Worm (Caenorhabditis elegans) whole organism, L4 larva: ENCODE measurements around the gene cyn-9.

Experiments used
- F10B5.3 ChIP-seq: sonication (generic microtip); optimal IDR thresholded peaks from 2 replicates; lab custom pipeline; 2016; ENCODE audit warnings: mild to moderate bottlenecking, missing genetic modification characterization, missing compliant biosample characterization
- F37D6.2 ChIP-seq: sonication (generic microtip); optimal IDR thresholded peaks from 2 replicates; lab custom pipeline; 2016; ENCODE audit warnings: mild to moderate bottlenecking, missing genetic modification characterization, missing compliant biosample characterization
- F44E2.7 ChIP-seq: fragments of 200-800 bp; sonication (Bioruptor generic); IDR thresholded peaks from 2 replicates; pipeline ENCODE4 v2.1.2; 2022; ENCODE audit warnings: missing genetic modification characterization, missing compliant biosample characterization
- F49E8.2 ChIP-seq: sonication (generic microtip); optimal IDR thresholded peaks from 2 replicates; lab custom pipeline; 2016; ENCODE audit warnings: missing compliant biosample characterization, mild to moderate bottlenecking, missing genetic modification characterization, borderline replicate concordance
- aha-1 ChIP-seq: fragments of 150-350 bp; peaks from one replicate; lab custom pipeline; 2014; ENCODE audit warnings: missing biosample characterization, missing genetic modification characterization
- attf-4 ChIP-seq: sonication (generic microtip); optimal IDR thresholded peaks from 3 replicates; lab custom pipeline; 2017; ENCODE audit warnings: missing biosample characterization, missing genetic modification characterization
- ceh-20 ChIP-seq: fragments of 200-800 bp; sonication (Bioruptor generic); IDR thresholded peaks from 2 replicates; pipeline ENCODE4 v1.3.6; 2022; ENCODE audit warnings: missing genetic modification reagents, missing genetic modification characterization, missing compliant biosample characterization
- ceh-32 ChIP-seq: sonication (generic microtip); optimal IDR thresholded peaks from 2 replicates; lab custom pipeline; 2016; ENCODE audit warnings: mild to moderate bottlenecking, missing genetic modification characterization, missing compliant biosample characterization; ENCODE audit not compliant: poor library complexity
- ceh-44 ChIP-seq: fragments of 200-800 bp; sonication (Bioruptor generic); IDR thresholded peaks from 2 replicates; pipeline ENCODE4 v1.3.6; 2022; ENCODE audit warnings: missing genetic modification reagents, missing genetic modification characterization, missing compliant biosample characterization
- ceh-82 ChIP-seq: sonication (generic microtip); optimal IDR thresholded peaks from 2 replicates; lab custom pipeline; 2017; ENCODE audit warnings: missing biosample characterization, missing genetic modification characterization
- cey-2 ChIP-seq: sonication (generic microtip); optimal IDR thresholded peaks from 3 replicates; lab custom pipeline; 2017; ENCODE audit warnings: missing genetic modification characterization, mild to moderate bottlenecking, missing compliant biosample characterization, antibody characterized with exemption, borderline replicate concordance; ENCODE audit not compliant: insufficient read depth
- daf-12 ChIP-seq: fragments of 150-350 bp; optimal IDR thresholded peaks from 2 replicates; lab custom pipeline; 2014; ENCODE audit warnings: missing biosample characterization, missing genetic modification reagents, missing genetic modification characterization
- daf-16 ChIP-seq, 3 experiments: sonication (generic microtip); optimal IDR thresholded peaks; 2 replicates each; lab custom pipeline; 2016 to 2017; ENCODE audit warnings: missing genetic modification characterization in 3 of 3, missing genetic modification reagents in 3 of 3, mild to moderate bottlenecking in 2 of 3, missing compliant biosample characterization in 2 of 3, missing biosample characterization in 1 of 3, moderate library complexity in 1 of 3
- dmd-8 ChIP-seq: fragments of 200-800 bp; sonication (Bioruptor generic); IDR thresholded peaks from 2 replicates; pipeline ENCODE4 v1.3.6; 2022; ENCODE audit warnings: missing genetic modification characterization, missing compliant biosample characterization
- dmd-9 ChIP-seq: fragments of 200-800 bp; sonication (Bioruptor generic); IDR thresholded peaks from 2 replicates; pipeline ENCODE4 v1.3.6; 2022; ENCODE audit warnings: missing genetic modification reagents, missing genetic modification characterization, missing compliant biosample characterization
- dpl-1 ChIP-seq: fragments of 150-350 bp; optimal IDR thresholded peaks from 2 replicates; lab custom pipeline; 2014; ENCODE audit warnings: missing biosample characterization, missing genetic modification reagents, missing genetic modification characterization
- dve-1 ChIP-seq: sonication (generic microtip); optimal IDR thresholded peaks from 2 replicates; lab custom pipeline; 2017; ENCODE audit warnings: antibody characterized with exemption, mild to moderate bottlenecking, missing genetic modification characterization, missing compliant biosample characterization; ENCODE audit not compliant: insufficient read depth
- egl-27 ChIP-seq: sonication (generic microtip); optimal IDR thresholded peaks from 3 replicates; lab custom pipeline; 2017; ENCODE audit warnings: missing biosample characterization, missing genetic modification reagents, missing genetic modification characterization
- egl-43 ChIP-seq: fragments of 200-800 bp; sonication (Bioruptor generic); IDR thresholded peaks from 2 replicates; pipeline ENCODE4 v1.3.6; 2022; ENCODE audit warnings: missing genetic modification reagents, missing genetic modification characterization, missing compliant biosample characterization
- fkh-10 ChIP-seq: fragments of 150-350 bp; optimal IDR thresholded peaks from 2 replicates; lab custom pipeline; 2014; ENCODE audit warnings: missing biosample characterization, missing genetic modification reagents, missing genetic modification characterization
- hlh-11 ChIP-seq: fragments of 200-800 bp; sonication (Bioruptor generic); optimal IDR thresholded peaks from 2 replicates; lab custom pipeline; 2018; ENCODE audit warnings: mild to moderate bottlenecking, missing genetic modification characterization, missing compliant biosample characterization
- hlh-30 ChIP-seq: sonication (generic microtip); optimal IDR thresholded peaks from 2 replicates; lab custom pipeline; 2017; ENCODE audit warnings: antibody characterized with exemption, mild to moderate bottlenecking, missing genetic modification characterization, missing compliant biosample characterization; ENCODE audit not compliant: insufficient read depth
- hmg-1.1 ChIP-seq: fragments of 200-800 bp; sonication (Bioruptor generic); IDR thresholded peaks from 2 replicates; pipeline ENCODE4 v1.3.6; 2022; ENCODE audit warnings: missing genetic modification reagents, missing genetic modification characterization, missing compliant biosample characterization
- jun-1 ChIP-seq: fragments of 150-350 bp; optimal IDR thresholded peaks from 2 replicates; lab custom pipeline; 2014; ENCODE audit warnings: missing biosample characterization, missing genetic modification reagents, missing genetic modification characterization
- lin-1 ChIP-seq: fragments of 200-800 bp; sonication (Bioruptor generic); IDR thresholded peaks from 2 replicates; pipeline ENCODE4 v1.3.6; 2022; ENCODE audit warnings: missing genetic modification reagents, missing genetic modification characterization, missing compliant biosample characterization
- lin-38 ChIP-seq: fragments of 200-800 bp; sonication (Bioruptor generic); IDR thresholded peaks from 2 replicates; pipeline ENCODE4 v1.3.6; 2022; ENCODE audit warnings: missing genetic modification reagents, missing genetic modification characterization, missing compliant biosample characterization
- lir-3 ChIP-seq: sonication (generic microtip); optimal IDR thresholded peaks from 2 replicates; lab custom pipeline; 2016; ENCODE audit warnings: mild to moderate bottlenecking, missing genetic modification characterization, missing compliant biosample characterization
- madf-5 ChIP-seq, 2 experiments: fragments of 200-800 bp; sonication (Bioruptor generic); IDR thresholded peaks; 2 replicates each; pipeline ENCODE4 v1.3.6; 2022; ENCODE audit warnings: missing compliant biosample characterization in 2 of 2, missing genetic modification characterization in 2 of 2
- madf-9 ChIP-seq: fragments of 200-800 bp; sonication (Bioruptor generic); conservative IDR thresholded peaks from 2 replicates; pipeline ENCODE4 v1.3.6; 2022; ENCODE audit warnings: missing genetic modification reagents, missing genetic modification characterization, missing compliant biosample characterization
- mep-1 ChIP-seq: fragments of 150-350 bp; sonication (generic microtip); optimal IDR thresholded peaks from 3 replicates; lab custom pipeline; 2014; ENCODE audit warnings: missing biosample characterization, missing genetic modification characterization
- mes-2 ChIP-seq: sonication (generic microtip); optimal IDR thresholded peaks from 2 replicates; lab custom pipeline; 2016; ENCODE audit warnings: missing genotype, mild to moderate bottlenecking, missing genetic modification characterization, missing compliant biosample characterization; ENCODE audit not compliant: poor library complexity, severe bottlenecking
- nhr-11 ChIP-seq: fragments of 150-350 bp; optimal IDR thresholded peaks from 2 replicates; lab custom pipeline; 2014; ENCODE audit warnings: missing biosample characterization, missing genetic modification characterization
- nhr-111 ChIP-seq: fragments of 200-800 bp; sonication (Bioruptor generic); optimal IDR thresholded peaks from 2 replicates; lab custom pipeline; 2018; ENCODE audit warnings: mild to moderate bottlenecking, missing genetic modification characterization, missing compliant biosample characterization
- nhr-25 ChIP-seq: sonication (generic microtip); optimal IDR thresholded peaks from 2 replicates; lab custom pipeline; 2017; ENCODE audit warnings: missing genetic modification characterization, mild to moderate bottlenecking, missing compliant biosample characterization, antibody characterized with exemption, moderate library complexity, borderline replicate concordance; ENCODE audit not compliant: insufficient read depth
- nhr-28 ChIP-seq: fragments of 150-350 bp; optimal IDR thresholded peaks from 2 replicates; lab custom pipeline; 2014; ENCODE audit warnings: missing biosample characterization, missing genetic modification characterization
- nhr-6 ChIP-seq: fragments of 150-350 bp; optimal IDR thresholded peaks from 2 replicates; lab custom pipeline; 2014; ENCODE audit warnings: missing biosample characterization, missing genetic modification characterization
- nhr-77 ChIP-seq: fragments of 150-350 bp; optimal IDR thresholded peaks from 2 replicates; lab custom pipeline; 2014; ENCODE audit warnings: missing biosample characterization, missing genetic modification characterization
- pha-4 ChIP-seq, 2 experiments: fragments of 150-350 bp in 1 of 2; fragments of 200-800 bp in 1 of 2; sonication (Bioruptor generic) in 1 of 2; IDR thresholded peaks in 1 of 2; optimal IDR thresholded peaks in 1 of 2; 2 replicates each; pipeline versions ENCODE4 v1.3.6 to Lab custom; 2014 to 2022; ENCODE audit warnings: missing genetic modification characterization in 2 of 2, missing genetic modification reagents in 2 of 2, missing biosample characterization in 1 of 2, missing compliant biosample characterization in 1 of 2
- pqm-1 ChIP-seq: sonication (generic microtip); optimal IDR thresholded peaks from 2 replicates; lab custom pipeline; 2017; ENCODE audit warnings: missing biosample characterization, missing genetic modification characterization
- saeg-2 ChIP-seq: fragments of 200-800 bp; sonication (Bioruptor generic); IDR thresholded peaks from 2 replicates; pipeline ENCODE4 v1.3.6; 2022; ENCODE audit warnings: missing genetic modification reagents, missing genetic modification characterization, missing compliant biosample characterization
- sdz-12 ChIP-seq: fragments of 200-800 bp; sonication (Bioruptor generic); optimal IDR thresholded peaks from 2 replicates; lab custom pipeline; 2018; ENCODE audit warnings: mild to moderate bottlenecking, missing genetic modification characterization, missing compliant biosample characterization
- snpc-1.2 ChIP-seq: fragments of 200-800 bp; sonication (Bioruptor generic); IDR thresholded peaks from 2 replicates; pipeline ENCODE4 v1.3.6; 2022; ENCODE audit warnings: missing genetic modification reagents, missing genetic modification characterization, missing compliant biosample characterization
- snpc-4 ChIP-seq: fragments of 150-350 bp; optimal IDR thresholded peaks from 2 replicates; lab custom pipeline; 2014; ENCODE audit warnings: missing biosample characterization, missing genetic modification characterization
- tra-1 ChIP-seq: fragments of 200-800 bp; sonication (Bioruptor generic); IDR thresholded peaks from 2 replicates; pipeline ENCODE4 v1.3.6; 2022; ENCODE audit warnings: missing genetic modification reagents, missing genetic modification characterization, missing compliant biosample characterization
- unc-62 ChIP-seq, 3 experiments: fragments of 150-350 bp in 1 of 3; sonication (generic microtip); optimal IDR thresholded peaks in 2 of 3; peaks in 1 of 3; 1 replicate in 1 of 3; 2 replicates in 2 of 3; lab custom pipeline; 2014 to 2017; ENCODE audit warnings: missing biosample characterization in 3 of 3, missing genetic modification characterization in 3 of 3, missing genetic modification reagents in 3 of 3, missing genotype in 1 of 3
- zip-11 ChIP-seq: fragments of 200-800 bp; sonication (Bioruptor generic); IDR thresholded peaks from 2 replicates; pipeline ENCODE4 v1.3.6; 2022; ENCODE audit warnings: missing genetic modification characterization, missing compliant biosample characterization

cyn-9 gene

DNA sequence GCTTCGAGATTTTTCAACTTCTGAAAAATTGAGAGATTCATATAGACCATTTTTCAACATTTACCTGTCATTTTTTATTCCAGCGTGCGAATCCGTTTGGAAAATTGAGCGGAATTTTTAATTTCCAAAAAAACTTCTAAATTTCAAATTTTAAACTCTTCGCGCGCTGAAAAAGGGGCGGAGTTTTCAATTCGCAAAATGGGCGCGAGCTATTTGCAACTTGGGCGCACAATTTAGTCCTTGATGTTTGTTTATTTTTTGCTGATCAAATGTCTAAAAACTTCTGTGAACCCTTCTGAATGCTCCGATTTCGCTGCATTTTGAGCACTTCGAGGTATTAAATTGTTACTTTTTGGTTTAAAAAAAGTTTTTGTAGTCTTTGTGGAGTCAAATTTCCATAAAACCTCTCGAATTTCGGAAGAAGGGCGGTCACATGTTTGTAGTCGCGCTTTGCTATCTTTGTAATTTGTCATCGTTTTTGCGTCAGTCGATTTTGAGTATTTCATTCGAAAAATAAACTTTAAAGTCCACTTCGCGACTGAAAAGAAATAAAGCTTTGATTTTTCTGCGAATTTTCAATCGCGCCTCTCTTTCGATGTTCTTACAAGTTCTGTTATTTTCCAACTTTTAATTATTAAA is 48.6 kb downstream of the cyn-9 start, which contains the start of the genes madf-8 and gsr-1 (continued):
- TF ChIP-seq sdz-12 (GFP tag; lab: Kevin White, UChicago) (no peak), lin-1 (GFP tag; lab: Robert Waterston, UW) (no peak), hlh-30 (tag; lab: Kevin White, UChicago) (peak; percentile 21), dve-1 (tag; lab: Kevin White, UChicago) (peak; percentile 22), nhr-11 (tag; lab: Kevin White, UChicago) (peak; percentile 45), madf-9 (GFP tag; lab: Robert Waterston, UW) (no peak), saeg-2 (GFP tag; lab: Robert Waterston, UW) (no peak), nhr-25 (tag; lab: Kevin White, UChicago) (no peak), F49E8.2 (no peak)

DNA sequence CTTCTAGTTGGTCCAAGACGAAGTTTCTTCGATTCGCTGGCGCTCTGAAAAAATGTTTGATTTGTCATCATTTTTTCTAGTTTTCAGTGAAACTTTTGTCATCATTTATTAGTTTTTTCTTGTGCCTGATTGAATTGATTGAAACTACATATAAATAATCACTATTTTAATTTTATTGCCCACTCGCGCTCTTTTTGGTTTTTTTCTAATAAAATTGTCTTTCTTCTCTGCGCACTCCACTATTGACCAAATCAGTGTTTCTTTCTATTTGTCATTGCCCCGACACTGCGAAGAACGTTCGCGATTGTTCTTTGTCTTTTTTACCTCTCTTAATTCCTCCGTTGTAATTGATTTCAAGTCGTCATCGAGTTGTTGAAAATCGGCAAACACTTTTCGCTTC is 49.2 kb downstream of the cyn-9 start:
- TF ChIP-seq pqm-1 (tag; lab: Kevin White, UChicago) (peak; percentile 35), ceh-44 (GFP tag; lab: Robert Waterston, UW) (no peak), daf-16 (GFP tag; optimal IDR thresholded peaks at IDR 0.05; lab: Kevin White, UChicago) (no peak), daf-16 (tag; optimal IDR thresholded peaks at IDR 0.05; lab: Kevin White, UChicago) (peak; percentile 70), F37D6.2 (no peak), lir-3 (no peak), fkh-10 (no peak), egl-43 (GFP tag; lab: Robert Waterston, UW) (no peak), nhr-111 (GFP tag; lab: Kevin White, UChicago) (no peak), mep-1 (tag; lab: Kevin White, UChicago) (peak; percentile 45), nhr-77 (tag; lab: Kevin White, UChicago) (peak; percentile 35), aha-1 (peak; percentile 5), nhr-11 (tag; lab: Kevin White, UChicago) (no peak), cey-2 (tag; lab: Kevin White, UChicago) (no peak), zip-11 (GFP tag; lab: Robert Waterston, UW) (no peak), tra-1 (GFP tag; lab: Robert Waterston, UW) (no peak), hlh-11 (tag; lab: Kevin White, UChicago) (peak; percentile 24), ceh-20 (no peak), madf-5 (GFP tag; IDR thresholded peaks at IDR 0.05; lab: Robert Waterston, UW) (no peak), pha-4 (GFP tag; IDR thresholded peaks at IDR 0.05; lab: Robert Waterston, UW) (no peak), pha-4 (tag; optimal IDR thresholded peaks at IDR 0.05; lab: Kevin White, UChicago) (peak; percentile 18), hmg-1.1 (GFP tag; lab: Robert Waterston, UW) (no peak), snpc-4 (tag; lab: Kevin White, UChicago) (no peak), dmd-8 (GFP tag; lab: Robert Waterston, UW) (no peak), F10B5.3 (tag; lab: Kevin White, UChicago) (no peak), attf-4 (tag; lab: Kevin White, UChicago) (no peak), lin-38 (GFP tag; lab: Robert Waterston, UW) (0 out of 2 replicates have a peak, but pooled peaks have one; percentile 2), unc-62 (GFP tag; optimal IDR thresholded peaks at IDR 0.05 in 1 of 2; lab: Kevin White, UChicago) (peak in 1 of 2 experiments; percentile 48), unc-62 (tag; optimal IDR thresholded peaks at IDR 0.05; lab: Kevin White, UChicago) (no peak), F44E2.7 (no peak), snpc-1.2 (GFP tag; lab: Robert Waterston, UW) (no peak), egl-27 (no peak), daf-12 (tag; lab: Kevin White, UChicago) (no peak), nhr-6 (no peak), dve-1 (tag; lab: Kevin White, UChicago) (peak; percentile 64), ceh-32 (tag; lab: Kevin White, UChicago) (no peak), jun-1 (tag; lab: Kevin White, UChicago) (no peak), ceh-82 (no peak), dmd-9 (GFP tag; lab: Robert Waterston, UW) (no peak), nhr-28 (peak; percentile 73), mes-2 (tag; lab: Kevin White, UChicago) (peak; percentile 37), dpl-1 (GFP tag; lab: Kevin White, UChicago) (no peak)
